Worm (Caenorhabditis elegans) whole organism, young adult: Measurements from ENCODE around the gene F44D12.2.

ENCODE experiments used
- B0261.1 ChIP-seq: sonication (generic microtip); optimal IDR thresholded peaks from 2 replicates; lab custom pipeline; 2016; ENCODE audit warnings: mild to moderate bottlenecking, missing genetic modification characterization, moderate library complexity, missing compliant biosample characterization
- C06A6.2 ChIP-seq: fragments of 200-800 bp; sonication (Bioruptor generic); conservative IDR thresholded peaks from 2 replicates; pipeline ENCODE4 v1.3.6; 2022; ENCODE audit warnings: missing genetic modification characterization, missing compliant biosample characterization
- F23B12.7 ChIP-seq: sonication (generic microtip); optimal IDR thresholded peaks from 2 replicates; lab custom pipeline; 2017; ENCODE audit warnings: missing genetic modification characterization, mild to moderate bottlenecking, missing compliant biosample characterization, antibody characterized with exemption, moderate library complexity; ENCODE audit not compliant: insufficient read depth
- F37B4.10 ChIP-seq: fragments of 200-800 bp; sonication (Bioruptor generic); IDR thresholded peaks from 2 replicates; pipeline ENCODE4 v1.3.6; 2022; ENCODE audit warnings: missing genetic modification characterization, missing compliant biosample characterization
- F57C9.4 ChIP-seq: sonication (generic microtip); optimal IDR thresholded peaks from 2 replicates; lab custom pipeline; 2017; ENCODE audit warnings: mild to moderate bottlenecking, missing genetic modification characterization, missing compliant biosample characterization
- K11D2.4 ChIP-seq: fragments of 200-800 bp; sonication (Bioruptor generic); IDR thresholded peaks from 2 replicates; pipeline ENCODE4 v1.3.6; 2022; ENCODE audit warnings: missing genetic modification reagents, missing genetic modification characterization, missing compliant biosample characterization
- Y53F4B.3 ChIP-seq: fragments of 200-800 bp; sonication (Bioruptor generic); IDR thresholded peaks from 2 replicates; pipeline ENCODE4 v1.3.6; 2022; ENCODE audit warnings: missing genetic modification reagents, missing genetic modification characterization, missing compliant biosample characterization
- akir-1 ChIP-seq: fragments of 200-800 bp; sonication (Bioruptor generic); optimal IDR thresholded peaks from 2 replicates; lab custom pipeline; 2018; ENCODE audit warnings: mild to moderate bottlenecking, missing genetic modification characterization, moderate library complexity, missing compliant biosample characterization
- ama-1 ChIP-seq, 3 experiments: fragments of 150-350 bp in 1 of 3; sonication (generic microtip) in 2 of 3; optimal IDR thresholded peaks; 2 replicates each; lab custom pipeline; 2014 to 2018; ENCODE audit warnings: missing biosample characterization in 2 of 3, missing genetic modification characterization in 2 of 3, missing genetic modification reagents in 2 of 3
- attf-3 ChIP-seq: fragments of 200-800 bp; sonication (Bioruptor generic); conservative IDR thresholded peaks from 2 replicates; pipeline ENCODE4 v1.3.6; 2022; ENCODE audit warnings: missing genetic modification reagents, missing genetic modification characterization, missing compliant biosample characterization
- attf-6 ChIP-seq: fragments of 200-800 bp; sonication (Bioruptor generic); IDR thresholded peaks from 2 replicates; pipeline ENCODE4 v1.3.6; 2022; ENCODE audit warnings: missing genetic modification reagents, missing genetic modification characterization, missing compliant biosample characterization
- bed-1 ChIP-seq: fragments of 200-800 bp; sonication (Bioruptor generic); IDR thresholded peaks from 2 replicates; pipeline ENCODE4 v1.3.6; 2022; ENCODE audit warnings: missing genetic modification reagents, missing genetic modification characterization, missing compliant biosample characterization
- bed-2 ChIP-seq: fragments of 200-800 bp; sonication (Bioruptor generic); IDR thresholded peaks from 2 replicates; pipeline ENCODE4 v1.3.6; 2022; ENCODE audit warnings: missing genetic modification reagents, missing genetic modification characterization, missing compliant biosample characterization
- cebp-2 ChIP-seq: fragments of 200-800 bp; sonication (Bioruptor generic); IDR thresholded peaks from 2 replicates; pipeline ENCODE4 v1.3.6; 2022; ENCODE audit warnings: missing genetic modification characterization, missing compliant biosample characterization
- ceh-58 ChIP-seq: fragments of 200-800 bp; sonication (Bioruptor generic); IDR thresholded peaks from 2 replicates; pipeline ENCODE4 v1.3.6; 2022; ENCODE audit warnings: missing genetic modification characterization, missing compliant biosample characterization
- ceh-79 ChIP-seq: sonication (generic microtip); optimal IDR thresholded peaks from 2 replicates; lab custom pipeline; 2017; ENCODE audit warnings: mild to moderate bottlenecking, missing genetic modification characterization, missing compliant biosample characterization
- dpl-1 ChIP-seq: fragments of 150-350 bp; optimal IDR thresholded peaks from 2 replicates; lab custom pipeline; 2014; ENCODE audit warnings: missing biosample characterization, missing genetic modification reagents, missing genetic modification characterization
- egl-44 ChIP-seq: fragments of 200-800 bp; sonication (Bioruptor generic); IDR thresholded peaks from 2 replicates; pipeline ENCODE4 v1.3.6; 2022; ENCODE audit warnings: missing genetic modification reagents, missing genetic modification characterization, missing compliant biosample characterization
- ekl-4 ChIP-seq: fragments of 200-800 bp; sonication (Bioruptor generic); IDR thresholded peaks from 2 replicates; pipeline ENCODE4 v1.3.6; 2022; ENCODE audit warnings: missing genetic modification reagents, missing genetic modification characterization, missing compliant biosample characterization
- ets-4 ChIP-seq: fragments of 200-800 bp; sonication (Bioruptor generic); optimal IDR thresholded peaks from 2 replicates; lab custom pipeline; 2018; ENCODE audit warnings: mild to moderate bottlenecking, missing genetic modification characterization, missing compliant biosample characterization
- gei-17 ChIP-seq: fragments of 200-800 bp; sonication (Bioruptor generic); optimal IDR thresholded peaks from 2 replicates; lab custom pipeline; 2018; ENCODE audit warnings: mild to moderate bottlenecking, missing genetic modification characterization, missing compliant biosample characterization
- hlh-26 ChIP-seq: fragments of 200-800 bp; sonication (Bioruptor generic); conservative IDR thresholded peaks from 2 replicates; pipeline ENCODE4 v1.3.6; 2022; ENCODE audit warnings: missing genetic modification reagents, missing genetic modification characterization, missing compliant biosample characterization
- hmg-1.2 ChIP-seq: fragments of 200-800 bp; sonication (Bioruptor generic); IDR thresholded peaks from 2 replicates; pipeline ENCODE4 v1.3.6; 2022; ENCODE audit warnings: missing genetic modification reagents, missing genetic modification characterization, missing compliant biosample characterization
- hsf-1 ChIP-seq: fragments of 200-800 bp; sonication (Bioruptor generic); IDR thresholded peaks from 2 replicates; pipeline ENCODE4 v1.3.6; 2022; ENCODE audit warnings: missing genetic modification reagents, missing genetic modification characterization, missing compliant biosample characterization
- lag-1 ChIP-seq: fragments of 200-800 bp; sonication (Bioruptor generic); IDR thresholded peaks from 2 replicates; pipeline ENCODE4 v1.3.6; 2022; ENCODE audit warnings: missing genetic modification reagents, missing genetic modification characterization, missing compliant biosample characterization
- let-607 ChIP-seq, 2 experiments: fragments of 200-800 bp in 1 of 2; sonication (Bioruptor generic) in 1 of 2; sonication (generic microtip) in 1 of 2; optimal IDR thresholded peaks; 2 replicates each; lab custom pipeline; 2016 to 2018; ENCODE audit warnings: mild to moderate bottlenecking in 2 of 2, missing compliant biosample characterization in 2 of 2, missing genetic modification characterization in 2 of 2, moderate library complexity in 2 of 2, missing genotype in 1 of 2
- lin-54 ChIP-seq: fragments of 200-800 bp; sonication (Bioruptor generic); optimal IDR thresholded peaks from 2 replicates; lab custom pipeline; 2018; ENCODE audit warnings: mild to moderate bottlenecking, missing genetic modification characterization, missing compliant biosample characterization
- lsl-1 ChIP-seq: fragments of 200-800 bp; sonication (Bioruptor generic); optimal IDR thresholded peaks from 2 replicates; lab custom pipeline; 2018; ENCODE audit warnings: mild to moderate bottlenecking, missing genetic modification characterization, moderate library complexity, missing compliant biosample characterization
- madf-6 ChIP-seq: fragments of 200-800 bp; sonication (Bioruptor generic); IDR thresholded peaks from 2 replicates; pipeline ENCODE4 v1.3.6; 2022; ENCODE audit warnings: missing genetic modification reagents, missing genetic modification characterization, missing compliant biosample characterization
- mcd-1 ChIP-seq: fragments of 200-800 bp; sonication (Bioruptor generic); IDR thresholded peaks from 2 replicates; pipeline ENCODE4 v1.3.6; 2022; ENCODE audit warnings: missing genetic modification reagents, missing genetic modification characterization, missing compliant biosample characterization
- mes-4 ChIP-seq: sonication (generic microtip); optimal IDR thresholded peaks from 2 replicates; lab custom pipeline; 2016; ENCODE audit warnings: missing genotype, missing genetic modification characterization, missing compliant biosample characterization
- nhr-80 ChIP-seq: sonication (generic microtip); optimal IDR thresholded peaks from 2 replicates; lab custom pipeline; 2016; ENCODE audit warnings: missing genetic modification characterization, missing compliant biosample characterization
- pbrm-1 ChIP-seq: fragments of 200-800 bp; sonication (Bioruptor generic); IDR thresholded peaks from 2 replicates; pipeline ENCODE4 v1.3.6; 2022; ENCODE audit warnings: missing genetic modification reagents, missing genetic modification characterization, missing compliant biosample characterization
- rcor-1 ChIP-seq: fragments of 200-800 bp; sonication (Bioruptor generic); IDR thresholded peaks from 2 replicates; pipeline ENCODE4 v1.3.6; 2022; ENCODE audit warnings: missing genetic modification reagents, missing genetic modification characterization, missing compliant biosample characterization
- repo-1 ChIP-seq: sonication (generic microtip); optimal IDR thresholded peaks from 2 replicates; lab custom pipeline; 2017; ENCODE audit warnings: mild to moderate bottlenecking, missing genetic modification characterization, missing compliant biosample characterization
- sea-2 ChIP-seq: fragments of 200-800 bp; sonication (Bioruptor generic); IDR thresholded peaks from 2 replicates; pipeline ENCODE4 v1.3.6; 2022; ENCODE audit warnings: missing genetic modification characterization, missing compliant biosample characterization
- tlf-1 ChIP-seq: fragments of 200-800 bp; sonication (Bioruptor generic); optimal IDR thresholded peaks from 2 replicates; lab custom pipeline; 2018; ENCODE audit warnings: mild to moderate bottlenecking, missing genetic modification characterization, missing compliant biosample characterization
- unc-130 ChIP-seq: sonication (generic microtip); optimal IDR thresholded peaks from 2 replicates; lab custom pipeline; 2016; ENCODE audit warnings: missing genetic modification reagents, missing genetic modification characterization, missing compliant biosample characterization
- unc-62 ChIP-seq: fragments of 150-350 bp; optimal IDR thresholded peaks from 2 replicates; lab custom pipeline; 2014; ENCODE audit warnings: missing biosample characterization, missing genetic modification reagents, missing genetic modification characterization
- xnd-1 ChIP-seq: sonication (generic microtip); optimal IDR thresholded peaks from 2 replicates; lab custom pipeline; 2016; ENCODE audit warnings: missing genotype, missing genetic modification reagents, missing genetic modification characterization, missing compliant biosample characterization
- zfh-2 ChIP-seq: fragments of 200-800 bp; sonication (Bioruptor generic); conservative IDR thresholded peaks from 2 replicates; pipeline ENCODE4 v1.3.6; 2022; ENCODE audit warnings: missing genetic modification reagents, missing genetic modification characterization, missing compliant biosample characterization
- ztf-26 ChIP-seq: sonication (generic microtip); optimal IDR thresholded peaks from 2 replicates; lab custom pipeline; 2017; ENCODE audit warnings: missing genetic modification characterization, missing compliant biosample characterization

The F44D12.2 gene

DNA sequence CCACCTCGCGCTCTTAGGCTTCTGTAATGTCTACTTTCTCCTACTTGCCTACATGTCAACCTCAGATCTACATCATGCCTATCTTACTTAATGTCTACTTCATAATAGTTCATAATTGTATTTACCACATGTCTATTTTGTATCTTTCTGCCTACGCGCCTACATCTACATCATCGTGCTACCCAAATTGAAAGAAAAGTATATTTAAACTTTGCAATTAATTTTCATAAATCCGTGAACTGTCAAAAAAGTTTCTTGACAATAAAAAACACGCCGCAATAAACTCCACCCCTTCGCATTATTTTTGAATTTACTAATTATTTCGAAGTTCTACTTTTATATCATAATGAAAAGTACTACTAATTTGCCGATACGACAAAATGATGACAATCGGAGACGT, 5.5 kb upstream of the F44D12.2 start, which contains the start of gene F44D12.8:
TSS of gene F44D12.8 (plus strand) at position 301 of the 400 bp plus-strand sequence.
- TF ChIP-seq bed-2 = no peak
- no peak for TF ChIP-seq K11D2.4
- TF ChIP-seq hsf-1 (GFP tag; lab: Robert Waterston, UW) = no peak
- TF ChIP-seq egl-44 (GFP tag; lab: Robert Waterston, UW) = no peak
- TF ChIP-seq ceh-79 (tag; lab: Kevin White, UChicago) = no peak

DNA sequence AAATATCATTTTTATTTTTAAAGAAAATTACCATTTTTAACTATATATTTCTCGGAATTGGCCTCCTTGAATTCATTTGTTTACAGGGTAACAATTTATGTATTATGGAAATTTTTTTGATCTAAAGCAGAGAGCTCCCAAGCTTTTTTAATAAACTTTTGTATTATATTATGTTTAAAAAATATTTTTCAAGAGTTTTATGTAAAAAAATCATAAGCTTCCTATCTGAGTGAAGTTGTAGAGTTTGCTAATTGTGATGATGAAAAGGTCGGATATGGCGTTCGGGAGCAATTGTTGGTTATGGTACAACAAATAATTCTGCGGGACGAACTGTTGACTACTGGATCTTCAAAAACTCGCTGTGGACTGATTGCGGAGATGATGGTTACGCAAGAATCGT, 3.8 kb upstream of the F44D12.2 start, which contains the start of gene F44D12.19:
TSS of gene F44D12.19 (plus strand) at position 301 of the 400 bp plus-strand sequence.
- TF ChIP-seq Y53F4B.3 (GFP tag; lab: Robert Waterston, UW) (no peak), xnd-1 (tag; lab: Kevin White, UChicago) (no peak), repo-1 (tag; lab: Kevin White, UChicago) (no peak), mcd-1 (GFP tag; lab: Robert Waterston, UW) (no peak), sea-2 (GFP tag; lab: Robert Waterston, UW) (no peak), zfh-2 (GFP tag; lab: Robert Waterston, UW) (no peak), unc-62 (GFP tag; lab: Kevin White, UChicago) (no peak), ceh-58 (no peak), attf-6 (no peak), ets-4 (GFP tag; lab: Kevin White, UChicago) (no peak), unc-130 (GFP tag; lab: Kevin White, UChicago) (no peak), madf-6 (GFP tag; lab: Robert Waterston, UW) (no peak), ekl-4 (GFP tag; lab: Robert Waterston, UW) (no peak), C06A6.2 (GFP tag; lab: Robert Waterston, UW) (no peak)

DNA sequence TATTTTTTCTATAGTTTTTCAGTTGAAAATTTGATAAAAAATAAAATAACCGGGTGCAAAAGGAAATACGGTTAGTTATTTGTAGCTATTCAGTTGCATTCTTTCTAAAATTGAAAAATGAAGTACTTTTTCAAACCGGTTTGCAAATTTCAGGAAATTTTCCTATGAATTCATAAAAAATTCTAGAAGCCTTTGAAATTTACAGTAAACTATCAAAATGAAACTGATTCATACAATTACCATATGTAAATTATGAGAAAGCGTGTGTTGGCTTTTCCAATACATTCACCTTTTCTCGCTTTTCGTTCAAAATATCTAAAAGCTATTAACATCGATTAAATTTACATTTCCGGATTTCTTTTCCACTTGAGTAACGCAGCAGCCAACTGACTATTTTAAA, 556 bp downstream of the F44D12.2 start, which contains the start of gene ent-7:
TSS of gene ent-7 (plus strand) at position 301 of the 400 bp plus-strand sequence.
- TF ChIP-seq dpl-1 (no peak), B0261.1 (tag; lab: Kevin White, UChicago) (no peak), mes-4 (no peak), akir-1 (GFP tag; lab: Kevin White, UChicago) (no peak)

DNA sequence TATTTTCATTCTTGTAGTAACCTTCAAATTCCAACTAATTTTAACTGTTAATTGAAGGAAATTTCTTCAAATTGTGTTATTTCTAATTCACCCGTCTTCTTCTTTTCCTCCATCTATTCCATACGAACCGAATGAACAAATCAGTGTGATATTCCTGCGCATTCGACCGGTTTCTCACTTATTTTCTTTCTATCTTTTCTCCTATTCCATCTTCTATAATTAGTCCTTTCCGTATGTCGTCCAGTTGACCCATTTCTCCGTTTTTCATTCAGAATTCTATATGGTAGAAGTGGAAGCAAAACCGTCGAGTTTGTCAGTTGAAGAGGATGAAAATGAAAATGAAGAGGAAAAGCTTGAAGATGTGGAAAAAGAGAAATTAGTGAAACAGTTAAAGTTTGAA, 8.0 kb downstream of the F44D12.2 start, which contains the start of gene magu-4:
TSS of gene magu-4 (plus strand) at position 218 of the 400 bp plus-strand sequence.
- no peak for TF ChIP-seq lsl-1 (GFP tag; lab: Kevin White, UChicago)
- no peak for TF ChIP-seq pbrm-1 (GFP tag; lab: Robert Waterston, UW)
- no peak for TF ChIP-seq cebp-2
- no peak for TF ChIP-seq rcor-1
- no peak for TF ChIP-seq ztf-26 (tag; lab: Kevin White, UChicago)
- no peak for TF ChIP-seq lag-1 (GFP tag; lab: Robert Waterston, UW)
- no peak for TF ChIP-seq attf-3
- TF ChIP-seq egl-44 (GFP tag; lab: Robert Waterston, UW) = no peak
- TF ChIP-seq bed-1 = no peak
- no peak for TF ChIP-seq tlf-1 (GFP tag; lab: Kevin White, UChicago)
- no peak for TF ChIP-seq lin-54 (GFP tag; lab: Kevin White, UChicago)

DNA sequence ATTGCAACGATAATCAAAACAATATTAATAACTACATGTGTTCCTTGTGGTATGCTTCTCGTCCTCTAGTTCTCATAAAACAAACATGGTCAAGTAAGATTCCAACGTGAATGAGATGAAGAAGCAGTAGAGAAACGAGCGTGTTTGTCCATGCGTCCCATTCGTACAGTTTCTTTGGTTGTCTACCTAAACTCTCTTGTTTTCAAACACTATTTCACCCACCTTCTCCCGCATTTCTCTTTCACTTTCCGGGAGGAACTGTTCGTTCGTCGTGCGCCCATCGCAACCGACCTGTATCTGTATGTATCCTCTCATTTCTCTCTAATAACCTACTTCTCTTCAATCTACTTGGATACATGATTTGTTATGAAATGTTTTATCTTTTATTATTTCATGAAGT, 9.8 kb downstream of the F44D12.2 start:
- TF ChIP-seq F37B4.10 (GFP tag; lab: Robert Waterston, UW) (no peak), ama-1 (optimal IDR thresholded peaks at IDR 0.05; lab: Kevin White, UChicago) (no peak), ama-1 (GFP tag; optimal IDR thresholded peaks at IDR 0.05; lab: Kevin White, UChicago) (no peak), hmg-1.2 (peak; percentile 54; the same call in 1 of the 2 replicates), let-607 (tag; optimal IDR thresholded peaks at IDR 0.05; lab: Kevin White, UChicago) (no peak), K11D2.4 (no peak), hlh-26 (GFP tag; lab: Robert Waterston, UW) (no peak), F57C9.4 (tag; lab: Kevin White, UChicago) (no peak), nhr-80 (tag; lab: Kevin White, UChicago) (peak; percentile 26), F23B12.7 (no peak), gei-17 (GFP tag; lab: Kevin White, UChicago) (no peak)
